Worm (Caenorhabditis elegans) whole organism, L4/young adult: ENCODE results near the gene rpl-23.

Experiments
- W03F9.2 ChIP-seq: fragments of 150-350 bp; optimal IDR thresholded peaks from 2 replicates; lab custom pipeline; 2014; ENCODE audit warnings: missing biosample characterization, missing genetic modification characterization
- dao-5 ChIP-seq: sonication (generic microtip); optimal IDR thresholded peaks from 2 replicates; lab custom pipeline; 2016; ENCODE audit warnings: missing genotype, missing genetic modification characterization, moderate library complexity, missing compliant biosample characterization
- him-1 ChIP-seq: sonication (generic microtip); optimal IDR thresholded peaks from 2 replicates; lab custom pipeline; 2016; ENCODE audit warnings: missing genotype, missing genetic modification reagents, missing genetic modification characterization, missing compliant biosample characterization

The rpl-23 gene

DNA sequence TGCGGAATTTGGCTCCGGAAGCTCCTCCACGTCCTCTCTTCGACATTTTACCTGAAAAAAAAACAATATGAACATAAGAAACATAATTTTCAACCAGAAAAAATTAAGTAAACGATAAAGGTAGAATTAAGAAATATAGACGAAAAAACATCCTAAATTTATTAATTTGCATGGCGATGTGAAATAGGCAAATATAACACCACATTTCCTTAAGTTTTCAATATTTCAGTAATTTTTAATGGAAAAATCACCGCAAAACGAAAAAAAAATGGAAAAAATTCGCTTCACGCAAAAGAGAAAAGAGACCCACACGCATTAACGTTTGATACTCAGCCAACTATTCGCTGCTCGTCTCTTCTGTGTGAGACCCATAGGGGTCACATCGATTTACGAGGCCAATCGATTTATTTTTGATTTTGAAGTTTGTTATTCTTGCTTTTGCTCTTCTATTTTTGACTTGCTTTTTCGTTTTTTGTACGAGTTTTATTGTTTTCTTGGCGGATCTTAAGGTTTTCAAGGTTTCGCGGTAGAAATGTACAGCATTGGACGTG lies at the start of gene rpl-23:
TSS of gene rpl-23 (minus strand) at position 51 of the 551 bp plus-strand sequence.
- TF ChIP-seq W03F9.2 (peak; percentile 94), dao-5 (tag; lab: Kevin White, UChicago) (no peak), him-1 (tag; lab: Kevin White, UChicago) (peak; percentile 52)

- TF ChIP-seq dao-5 (tag; lab: Kevin White, UChicago) (no peak), W03F9.2 (no peak), him-1 (tag; lab: Kevin White, UChicago) (peak; percentile 41)
These were observed 49.3 kb upstream of the rpl-23 start, which contains the start of gene ida-1 for ce11 chrIII:5755204-5755603. TSS of gene ida-1 (plus strand) at chrIII:5755539.

- no peak for TF ChIP-seq dao-5 (tag; lab: Kevin White, UChicago)
- no peak for TF ChIP-seq him-1 (tag; lab: Kevin White, UChicago)
- no peak for TF ChIP-seq W03F9.2
These were observed 44.6 kb upstream of the rpl-23 start for ce11 chrIII:5750503-5750902.

DNA sequence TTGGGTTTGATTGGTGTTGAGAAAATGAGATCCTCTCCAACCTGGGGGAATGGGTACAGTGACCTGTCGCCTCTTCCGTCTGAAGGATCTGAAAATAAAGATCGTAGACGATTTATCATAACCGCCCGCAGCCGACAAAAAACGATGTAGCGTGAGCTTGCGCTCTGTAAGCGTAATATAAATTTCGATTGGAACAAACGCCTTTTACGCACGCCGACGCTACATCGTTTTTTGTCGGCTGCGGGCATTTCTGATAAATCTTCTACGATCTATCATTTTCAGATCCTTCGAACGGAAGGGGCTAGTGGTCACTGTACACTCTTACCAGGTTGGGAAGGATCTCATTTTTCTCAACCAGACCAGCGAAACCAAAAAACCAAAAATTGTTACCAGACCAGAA lies 42.4 kb upstream of the rpl-23 start:
- TF ChIP-seq W03F9.2 (no peak), him-1 (tag; lab: Kevin White, UChicago) (no peak), dao-5 (tag; lab: Kevin White, UChicago) (no peak)

ce11 chrIII:5747185-5747584 lies 41.3 kb upstream of the rpl-23 start, which contains the start of gene B0244.4:
TSS of gene B0244.4 (plus strand) at chrIII:5747485.
- TF ChIP-seq him-1 (tag; lab: Kevin White, UChicago) (no peak), W03F9.2 (no peak), dao-5 (tag; lab: Kevin White, UChicago) (no peak)

DNA sequence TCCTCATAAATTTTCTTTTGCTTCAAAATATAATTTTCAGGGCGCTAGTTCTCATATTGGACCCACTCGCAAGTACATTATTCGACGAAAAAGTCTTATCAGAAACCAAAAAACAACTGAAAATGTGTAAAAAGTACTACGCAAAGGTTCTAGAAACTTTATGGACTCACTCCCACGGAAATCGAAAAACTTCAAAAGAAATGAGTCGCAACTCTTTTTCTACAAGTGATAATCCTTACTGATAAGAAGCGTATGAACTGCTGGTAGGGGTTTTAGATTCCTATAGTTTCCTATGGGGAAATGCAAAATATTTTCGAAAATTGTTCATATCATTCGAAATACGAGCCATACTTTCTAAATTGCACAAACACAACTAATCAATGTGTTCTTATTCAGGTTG lies 38.7 kb upstream of the rpl-23 start, which contains the start of gene B0244.5:
TSS of gene B0244.5 (plus strand) at position 301 of the 400 bp plus-strand sequence.
- TF ChIP-seq W03F9.2 (no peak), him-1 (tag; lab: Kevin White, UChicago) (no peak), dao-5 (tag; lab: Kevin White, UChicago) (no peak)

ce11 chrIII:5743084-5743483 lies 37.2 kb upstream of the rpl-23 start, which contains the start of gene B0244.15:
TSS of gene B0244.15 (plus strand) at chrIII:5743384.
- TF ChIP-seq dao-5 (tag; lab: Kevin White, UChicago) (no peak), him-1 (tag; lab: Kevin White, UChicago) (no peak), W03F9.2 (no peak)

- no peak for TF ChIP-seq dao-5 (tag; lab: Kevin White, UChicago)
- TF ChIP-seq him-1 (tag; lab: Kevin White, UChicago), result no peak
- no peak for TF ChIP-seq W03F9.2
These were observed 34.7 kb upstream of the rpl-23 start, which contains the start of gene B0244.16 for ce11 chrIII:5740666-5741065. TSS of gene B0244.16 (plus strand) at chrIII:5740966.

- TF ChIP-seq W03F9.2 (no peak), him-1 (tag; lab: Kevin White, UChicago) (no peak), dao-5 (tag; lab: Kevin White, UChicago) (no peak)
These were observed 31.8 kb upstream of the rpl-23 start, which contains the start of gene B0244.6 for ce11 chrIII:5737708-5738107. TSS of gene B0244.6 (plus strand) at chrIII:5738008.

ce11 chrIII:5734905-5735304 lies 29.0 kb upstream of the rpl-23 start, which contains the start of gene B0244.10:
TSS of gene B0244.10 (plus strand) at chrIII:5735158.
- TF ChIP-seq W03F9.2 (no peak), him-1 (tag; lab: Kevin White, UChicago) (no peak), dao-5 (tag; lab: Kevin White, UChicago) (no peak)

ce11 chrIII:5734328-5734727 lies 28.4 kb upstream of the rpl-23 start:
- TF ChIP-seq W03F9.2 (no peak), dao-5 (tag; lab: Kevin White, UChicago) (no peak), him-1 (tag; lab: Kevin White, UChicago) (no peak)

ce11 chrIII:5732925-5733324 lies 27.0 kb upstream of the rpl-23 start, which contains the start of gene B0244.17:
TSS of gene B0244.17 (plus strand) at chrIII:5733225.
- no peak for TF ChIP-seq W03F9.2
- no peak for TF ChIP-seq dao-5 (tag; lab: Kevin White, UChicago)
- TF ChIP-seq him-1 (tag; lab: Kevin White, UChicago), result no peak

ce11 chrIII:5730980-5731636 lies 25.2 kb upstream of the rpl-23 start, which contains the start of the genes B0244.9 and B0244.7:
TSS of gene B0244.9 (minus strand) at chrIII:5731030.
TSS of gene B0244.7 (plus strand) at chrIII:5731501.
- TF ChIP-seq dao-5 (tag; lab: Kevin White, UChicago) (no peak), him-1 (tag; lab: Kevin White, UChicago) (no peak), W03F9.2 (no peak)

ce11 chrIII:5730041-5730440 lies 24.1 kb upstream of the rpl-23 start:
- TF ChIP-seq him-1 (tag; lab: Kevin White, UChicago), result no peak
- TF ChIP-seq dao-5 (tag; lab: Kevin White, UChicago), result no peak
- TF ChIP-seq W03F9.2, result no peak
